Worm (Caenorhabditis elegans): ENCODE measurements around the gene T22F3.7.
"Not testable (repeated sequence)": the region's sequence is repeated elsewhere in the genome, so short reads cannot be mapped to it uniquely, and the experiment has no call there.

Gene T22F3.7

ce11 chrV:3600570-3600969 is at the start of gene T22F3.7:
TSS of gene T22F3.7 (minus strand) at chrV:3600670.
- no peak for TF ChIP-seq unc-62 (GFP tag; optimal IDR thresholded peaks at IDR 0.05)

ce11 chrV:3649473-3649872 is 49.0 kb upstream of the T22F3.7 start, which contains the start of gene str-114:
TSS of gene str-114 (plus strand) at chrV:3649773.
- no peak for TF ChIP-seq unc-62 (GFP tag; optimal IDR thresholded peaks at IDR 0.05)

- TF ChIP-seq unc-62 (GFP tag; optimal IDR thresholded peaks at IDR 0.05), result no peak
Measured at ce11 chrV:3647862-3648261, 47.4 kb upstream of the T22F3.7 start, which contains the start of gene F59B1.10. TSS of gene F59B1.10 (minus strand) at chrV:3647962.

ce11 chrV:3644193-3644693 is 43.8 kb upstream of the T22F3.7 start, which contains the start of gene F59B1.8:
TSS of gene F59B1.8 (minus strand) at chrV:3644243.
- no peak for TF ChIP-seq unc-62 (GFP tag; optimal IDR thresholded peaks at IDR 0.05)

- TF ChIP-seq unc-62 (GFP tag; optimal IDR thresholded peaks at IDR 0.05), result no peak
Measured at ce11 chrV:3639873-3640272, 39.4 kb upstream of the T22F3.7 start.

ce11 chrV:3637086-3637485 is 36.6 kb upstream of the T22F3.7 start, which contains the start of gene srx-41:
TSS of gene srx-41 (minus strand) at chrV:3637186.
- TF ChIP-seq unc-62 (GFP tag; optimal IDR thresholded peaks at IDR 0.05), result no peak

- no peak for TF ChIP-seq unc-62 (GFP tag; optimal IDR thresholded peaks at IDR 0.05)
Measured at ce11 chrV:3634293-3635016, 34.0 kb upstream of the T22F3.7 start.

ce11 chrV:3633041-3633440 is 32.6 kb upstream of the T22F3.7 start, which contains the start of gene F59B1.2:
TSS of gene F59B1.2 (plus strand) at chrV:3633341.
- TF ChIP-seq unc-62 (GFP tag; optimal IDR thresholded peaks at IDR 0.05), result no peak

- TF ChIP-seq unc-62 (GFP tag; optimal IDR thresholded peaks at IDR 0.05), result no peak
Measured at ce11 chrV:3632249-3633030, 32.0 kb upstream of the T22F3.7 start.

- no peak for TF ChIP-seq unc-62 (GFP tag; optimal IDR thresholded peaks at IDR 0.05)
Measured at ce11 chrV:3631591-3631990, 31.1 kb upstream of the T22F3.7 start, which contains the start of gene F59B1.6. TSS of gene F59B1.6 (minus strand) at chrV:3631691.

ce11 chrV:3626944-3627343 is 26.5 kb upstream of the T22F3.7 start, which contains the start of gene F59B1.4:
TSS of gene F59B1.4 (minus strand) at chrV:3627044.
- TF ChIP-seq unc-62 (GFP tag; optimal IDR thresholded peaks at IDR 0.05), result no peak

- TF ChIP-seq unc-62 (GFP tag; optimal IDR thresholded peaks at IDR 0.05), result not testable (repeated sequence)
Measured at ce11 chrV:3620608-3621007, 20.1 kb upstream of the T22F3.7 start, which contains the start of gene srx-93. TSS of gene srx-93 (minus strand) at chrV:3620708.

- no peak for TF ChIP-seq unc-62 (GFP tag; optimal IDR thresholded peaks at IDR 0.05)
Measured at ce11 chrV:3616844-3617243, 16.4 kb upstream of the T22F3.7 start.

ce11 chrV:3614397-3614796 is 13.9 kb upstream of the T22F3.7 start, which contains the start of gene T22F3.11:
TSS of gene T22F3.11 (minus strand) at chrV:3614553.
- no peak for TF ChIP-seq unc-62 (GFP tag; optimal IDR thresholded peaks at IDR 0.05)

ce11 chrV:3613042-3613441 is 12.6 kb upstream of the T22F3.7 start:
- TF ChIP-seq unc-62 (GFP tag; optimal IDR thresholded peaks at IDR 0.05), result no peak

- no peak for TF ChIP-seq unc-62 (GFP tag; optimal IDR thresholded peaks at IDR 0.05)
Measured at ce11 chrV:3611654-3612053, 11.2 kb upstream of the T22F3.7 start, which contains the start of gene T22F3.10. TSS of gene T22F3.10 (minus strand) at chrV:3611754.
